Fruit fly (Drosophila melanogaster): Measurements from ENCODE around the gene CG14260.

CG14260 gene

dm6 chr3R:27289638-27290037 lies 24.4 kb downstream of the CG14260 start:
- TF ChIP-seq CG33017 (tag; optimal IDR thresholded peaks at IDR 0.05) (peak; percentile 19), pad (GFP tag; optimal IDR thresholded peaks at IDR 0.05) (no peak), CG11617 (GFP tag; optimal IDR thresholded peaks at IDR 0.05) (no peak), CG7101 (tag; optimal IDR thresholded peaks at IDR 0.05) (peak; percentile 7), CG14711 (tag; optimal IDR thresholded peaks at IDR 0.05) (peak; percentile 1)

- TF ChIP-seq bab1 (GFP tag; optimal IDR thresholded peaks at IDR 0.05) (peak; percentile 5), kay (GFP tag; ENCODE audit: borderline replicate concordance) (no peak), CG12768 (GFP tag; optimal IDR thresholded peaks at IDR 0.05) (peak; percentile 57), Hr96 (GFP tag; optimal IDR thresholded peaks at IDR 0.05) (no peak), CG1620 (GFP tag; optimal IDR thresholded peaks at IDR 0.05) (peak; percentile 3), ovo (GFP tag; optimal IDR thresholded peaks at IDR 0.05) (peak; percentile 47), Clk (GFP tag; optimal IDR thresholded peaks at IDR 0.05) (peak; percentile 7), CG33017 (tag; optimal IDR thresholded peaks at IDR 0.05) (peak; percentile 49), Crg-1 (GFP tag; optimal IDR thresholded peaks at IDR 0.05) (no peak), pad (GFP tag; optimal IDR thresholded peaks at IDR 0.05) (peak; percentile 24), tj (GFP tag; optimal IDR thresholded peaks at IDR 0.05) (peak; percentile 30), cnc (optimal IDR thresholded peaks at IDR 0.05) (no peak), CG7101 (tag; optimal IDR thresholded peaks at IDR 0.05) (peak; percentile 71), CG11617 (GFP tag; optimal IDR thresholded peaks at IDR 0.05) (peak; percentile 68), CG7045 (GFP tag; optimal IDR thresholded peaks at IDR 0.05) (peak; percentile 38), CG5204 (GFP tag; optimal IDR thresholded peaks at IDR 0.05) (peak; percentile 53), toe (GFP tag; optimal IDR thresholded peaks at IDR 0.05) (peak; percentile 32), CG14711 (tag; optimal IDR thresholded peaks at IDR 0.05) (peak; percentile 69)
These were observed 27.1 kb downstream of the CG14260 start, which contains the start of gene CG3348 for dm6 chr3R:27292159-27292880. CG3348 (minus strand) TSS chr3R:27292209.

- TF ChIP-seq CG12768 (GFP tag; optimal IDR thresholded peaks at IDR 0.05) (no peak), CG14711 (tag; optimal IDR thresholded peaks at IDR 0.05) (no peak), cic (GFP tag; optimal IDR thresholded peaks at IDR 0.05) (no peak), toe (GFP tag; optimal IDR thresholded peaks at IDR 0.05) (no peak), pad (GFP tag; optimal IDR thresholded peaks at IDR 0.05) (no peak), ovo (GFP tag; optimal IDR thresholded peaks at IDR 0.05) (no peak), tj (GFP tag; optimal IDR thresholded peaks at IDR 0.05) (no peak), kay (GFP tag; ENCODE audit: borderline replicate concordance) (no peak), Hr96 (GFP tag; optimal IDR thresholded peaks at IDR 0.05) (no peak), CG1620 (GFP tag; optimal IDR thresholded peaks at IDR 0.05) (no peak), CG11617 (GFP tag; optimal IDR thresholded peaks at IDR 0.05) (no peak), CG33017 (tag; optimal IDR thresholded peaks at IDR 0.05) (no peak), CG7101 (tag; optimal IDR thresholded peaks at IDR 0.05) (no peak), Mnt (GFP tag; optimal IDR thresholded peaks at IDR 0.05) (no peak), bab1 (GFP tag; optimal IDR thresholded peaks at IDR 0.05) (no peak), cnc (optimal IDR thresholded peaks at IDR 0.05) (no peak), Crg-1 (GFP tag; optimal IDR thresholded peaks at IDR 0.05) (no peak), CG5204 (GFP tag; optimal IDR thresholded peaks at IDR 0.05) (no peak), Clk (GFP tag; optimal IDR thresholded peaks at IDR 0.05) (no peak)
These were observed 27.8 kb downstream of the CG14260 start for dm6 chr3R:27293065-27293464.

dm6 chr3R:27294113-27294512 lies 28.9 kb downstream of the CG14260 start:
- TF ChIP-seq tj (GFP tag; optimal IDR thresholded peaks at IDR 0.05) = no peak
- no peak for TF ChIP-seq CG14711 (tag; optimal IDR thresholded peaks at IDR 0.05)
- TF ChIP-seq CG11617 (GFP tag; optimal IDR thresholded peaks at IDR 0.05) = no peak
- no peak for TF ChIP-seq ovo (GFP tag; optimal IDR thresholded peaks at IDR 0.05)
- TF ChIP-seq Crg-1 (GFP tag; optimal IDR thresholded peaks at IDR 0.05) = no peak
- no peak for TF ChIP-seq CG7101 (tag; optimal IDR thresholded peaks at IDR 0.05)
